Worm (Caenorhabditis elegans) whole organism, midembryonic: Measurements from ENCODE around the gene Y43F8A.1.

Source experiments
- flt-1 ChIP-seq: fragments of 200-800 bp; sonication (Bioruptor generic); IDR thresholded peaks from 2 replicates; pipeline ENCODE4 v1.3.6; 2022; ENCODE audit warnings: missing genetic modification characterization, missing compliant biosample characterization
- klf-2 ChIP-seq: fragments of 200-800 bp; sonication (Bioruptor generic); conservative IDR thresholded peaks from 2 replicates; pipeline ENCODE4 v1.3.6; 2022; ENCODE audit warnings: missing genetic modification reagents, missing genetic modification characterization, missing compliant biosample characterization
- med-1 ChIP-seq: sonication (generic microtip); optimal IDR thresholded peaks from 2 replicates; lab custom pipeline; 2017; ENCODE audit warnings: missing genetic modification characterization, mild to moderate bottlenecking, missing compliant biosample characterization, antibody characterized with exemption, missing genetic modification reagents; ENCODE audit not compliant: insufficient read depth
- ztf-29 ChIP-seq: fragments of 200-800 bp; sonication (Bioruptor generic); IDR thresholded peaks from 2 replicates; pipeline ENCODE4 v1.3.6; 2022; ENCODE audit warnings: missing genetic modification reagents, missing genetic modification characterization, missing compliant biosample characterization

DNA sequence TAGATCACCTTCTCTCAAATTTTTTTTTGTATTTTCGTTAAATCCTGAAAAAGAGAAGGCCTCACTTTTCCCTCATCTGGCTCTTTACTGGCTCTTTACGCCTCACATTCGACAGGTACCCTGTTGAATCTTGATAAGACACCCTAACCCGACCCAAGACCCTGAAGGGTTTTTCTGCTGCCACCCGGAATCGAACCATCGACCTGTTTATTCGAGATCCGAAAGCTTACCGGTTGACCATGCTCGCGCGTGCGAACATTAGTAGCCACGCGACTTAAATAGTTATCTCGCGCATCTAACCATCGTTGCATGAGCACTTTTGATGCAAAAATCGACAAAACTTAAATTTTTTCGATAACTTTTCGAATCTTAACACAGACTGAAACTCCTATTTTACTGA, 15.1 kb upstream of the Y43F8A.1 start:
- no peak for TF ChIP-seq med-1 (GFP tag; lab: Kevin White, UChicago)
- no peak for TF ChIP-seq flt-1 (GFP tag; lab: Robert Waterston, UW)
- no peak for TF ChIP-seq ztf-29
- TF ChIP-seq klf-2 (GFP tag; lab: Robert Waterston, UW): no peak
